Fruit fly (Drosophila melanogaster) whole organism, prepupa: ENCODE data around the gene CG34291.

ENCODE experiments used
- Blimp-1 ChIP-seq: fragments of 200-800 bp; sonication (Bioruptor generic); optimal IDR thresholded peaks from 3 replicates; lab custom pipeline; 2017; ENCODE audit warnings: missing biosample characterization, missing genetic modification characterization, mild to moderate bottlenecking, moderate library complexity, missing genetic modification reagents
- CG10631 ChIP-seq: fragments of 200-800 bp; sonication (Bioruptor generic); optimal IDR thresholded peaks from 2 replicates; lab custom pipeline; 2016; ENCODE audit warnings: missing biosample characterization, missing genetic modification characterization
- CG10669 ChIP-seq: fragments of 200-800 bp; sonication (Bioruptor generic); optimal IDR thresholded peaks from 3 replicates; lab custom pipeline; 2018; ENCODE audit warnings: missing biosample characterization, mild to moderate bottlenecking, missing genetic modification characterization, moderate library complexity
- CG11294 ChIP-seq: fragments of 200-800 bp; sonication (Bioruptor generic); IDR thresholded peaks from 2 replicates; pipeline ENCODE4 v1.3.6; 2022; ENCODE audit warnings: missing biosample characterization, missing genetic modification characterization
- CG11762 ChIP-seq: fragments of 200-800 bp; sonication (Bioruptor generic); optimal IDR thresholded peaks from 3 replicates; lab custom pipeline; 2016; ENCODE audit warnings: missing biosample characterization, missing genetic modification characterization; ENCODE audit not compliant: insufficient read depth
- CG15336 ChIP-seq: fragments of 200-800 bp; sonication (Bioruptor generic); IDR thresholded peaks from 2 replicates; pipeline ENCODE4 v1.3.6; 2022; ENCODE audit warnings: missing biosample characterization, missing genetic modification characterization
- CG1621 ChIP-seq: fragments of 200-800 bp; sonication (Bioruptor generic); optimal IDR thresholded peaks from 3 replicates; lab custom pipeline; 2018; ENCODE audit warnings: missing biosample characterization, mild to moderate bottlenecking, missing genetic modification characterization
- CG16779 ChIP-seq: fragments of 200-800 bp; sonication (Bioruptor generic); optimal IDR thresholded peaks from 3 replicates; lab custom pipeline; 2017; ENCODE audit warnings: missing biosample characterization, mild to moderate bottlenecking, missing genetic modification characterization
- CG3032 ChIP-seq: fragments of 200-800 bp; optimal IDR thresholded peaks from 2 replicates; lab custom pipeline; 2019; ENCODE audit warnings: missing biosample characterization, mild to moderate bottlenecking, missing genetic modification characterization, moderate library complexity
- CG32006 ChIP-seq: fragments of 200-800 bp; sonication (Bioruptor generic); optimal IDR thresholded peaks from 3 replicates; lab custom pipeline; 2017; ENCODE audit warnings: missing biosample characterization, mild to moderate bottlenecking, missing genetic modification characterization
- CG34406 ChIP-seq: fragments of 200-800 bp; sonication (Bioruptor generic); optimal IDR thresholded peaks from 3 replicates; lab custom pipeline; 2016; ENCODE audit warnings: missing biosample characterization, missing genetic modification characterization
- CG3919 ChIP-seq: fragments of 200-800 bp; sonication (Bioruptor generic); optimal IDR thresholded peaks from 3 replicates; lab custom pipeline; 2016; ENCODE audit warnings: missing biosample characterization, missing genetic modification characterization
- CG4318 ChIP-seq: fragments of 200-800 bp; sonication (Bioruptor generic); optimal IDR thresholded peaks from 3 replicates; lab custom pipeline; 2017; ENCODE audit warnings: missing biosample characterization, mild to moderate bottlenecking, missing genetic modification characterization
- CG6163 ChIP-seq: fragments of 200-800 bp; sonication (Bioruptor generic); IDR thresholded peaks from 3 replicates; pipeline ENCODE4 v1.3.6; 2022; ENCODE audit warnings: missing biosample characterization, missing genetic modification characterization
- CG6808 ChIP-seq: fragments of 200-800 bp; sonication (Bioruptor generic); optimal IDR thresholded peaks from 3 replicates; lab custom pipeline; 2017; ENCODE audit warnings: missing biosample characterization, missing genetic modification characterization, mild to moderate bottlenecking, moderate library complexity, missing genetic modification reagents
- CG6854 ChIP-seq: fragments of 200-800 bp; sonication (Bioruptor generic); optimal IDR thresholded peaks from 2 replicates; lab custom pipeline; 2017; ENCODE audit warnings: missing biosample characterization, mild to moderate bottlenecking, missing genetic modification characterization
- CG7368 ChIP-seq: fragments of 200-800 bp; sonication (Bioruptor generic); optimal IDR thresholded peaks from 3 replicates; lab custom pipeline; 2016; ENCODE audit warnings: missing biosample characterization, missing genetic modification characterization
- CG8119 ChIP-seq: fragments of 200-800 bp; sonication (Bioruptor generic); IDR thresholded peaks from 3 replicates; pipeline ENCODE4 v1.3.6; 2022; ENCODE audit warnings: missing biosample characterization, missing genetic modification characterization
- CG9139 ChIP-seq: fragments of 200-800 bp; sonication (Bioruptor generic); optimal IDR thresholded peaks from 3 replicates; lab custom pipeline; 2017; ENCODE audit warnings: missing biosample characterization, mild to moderate bottlenecking, missing genetic modification characterization
- Eip75B ChIP-seq: fragments of 200-800 bp; sonication (Bioruptor generic); optimal IDR thresholded peaks from 3 replicates; lab custom pipeline; 2016; ENCODE audit warnings: missing biosample characterization, missing genetic modification characterization
- Eip78C ChIP-seq: fragments of 200-800 bp; sonication (Bioruptor generic); peaks from one replicate; lab custom pipeline; 2016; ENCODE audit warnings: missing biosample characterization, missing genetic modification characterization
- Eip93F ChIP-seq: fragments of 200-800 bp; sonication (Bioruptor generic); optimal IDR thresholded peaks from 2 replicates; lab custom pipeline; 2016; ENCODE audit warnings: missing biosample characterization, mild to moderate bottlenecking, missing genetic modification characterization
- Ets96B ChIP-seq: fragments of 200-800 bp; optimal IDR thresholded peaks from 2 replicates; lab custom pipeline; 2019; ENCODE audit warnings: missing biosample characterization, mild to moderate bottlenecking, missing genetic modification characterization, moderate library complexity
- Gug ChIP-seq: fragments of 200-800 bp; sonication (Bioruptor generic); IDR thresholded peaks from 2 replicates; pipeline ENCODE4 v1.3.6; 2022; ENCODE audit warnings: missing biosample characterization, missing genetic modification characterization
- Lpt ChIP-seq: fragments of 200-800 bp; sonication (Bioruptor generic); optimal IDR thresholded peaks from 3 replicates; lab custom pipeline; 2016; ENCODE audit warnings: missing biosample characterization, missing genetic modification characterization
- Met ChIP-seq: fragments of 200-800 bp; sonication (Bioruptor generic); optimal IDR thresholded peaks from 3 replicates; lab custom pipeline; 2016; ENCODE audit warnings: missing biosample characterization, missing genetic modification characterization
- OdsH ChIP-seq: fragments of 200-800 bp; sonication (Bioruptor generic); optimal IDR thresholded peaks from 3 replicates; lab custom pipeline; 2016; ENCODE audit warnings: missing biosample characterization, missing genetic modification characterization
- Sox102F ChIP-seq: fragments of 200-800 bp; sonication (Bioruptor generic); optimal IDR thresholded peaks from 2 replicates; lab custom pipeline; 2016; ENCODE audit warnings: missing biosample characterization, mild to moderate bottlenecking, missing genetic modification characterization
- Sox14 ChIP-seq: fragments of 200-800 bp; sonication (Bioruptor generic); optimal IDR thresholded peaks from 3 replicates; lab custom pipeline; 2016; ENCODE audit warnings: missing biosample characterization, missing genetic modification characterization
- achi ChIP-seq: fragments of 200-800 bp; sonication (Bioruptor generic); optimal IDR thresholded peaks from 3 replicates; lab custom pipeline; 2016; ENCODE audit warnings: missing biosample characterization, missing genetic modification characterization
- acj6 ChIP-seq: fragments of 200-800 bp; sonication (Bioruptor generic); optimal IDR thresholded peaks from 3 replicates; lab custom pipeline; 2016; ENCODE audit warnings: missing biosample characterization, missing genetic modification characterization
- cyc ChIP-seq: fragments of 200-800 bp; sonication (Bioruptor generic); optimal IDR thresholded peaks from 3 replicates; lab custom pipeline; 2016; ENCODE audit warnings: missing biosample characterization, missing genetic modification characterization
- dac ChIP-seq: fragments of 200-800 bp; sonication (Bioruptor generic); optimal IDR thresholded peaks from 2 replicates; lab custom pipeline; 2017; ENCODE audit warnings: missing biosample characterization, mild to moderate bottlenecking, missing genetic modification characterization
- dsx ChIP-seq: fragments of 200-800 bp; optimal IDR thresholded peaks from 3 replicates; lab custom pipeline; 2019; ENCODE audit warnings: missing biosample characterization, mild to moderate bottlenecking, missing genetic modification characterization, moderate library complexity; ENCODE audit not compliant: poor library complexity, severe bottlenecking
- eg ChIP-seq: fragments of 200-800 bp; sonication (Bioruptor generic); IDR thresholded peaks from 3 replicates; pipeline ENCODE4 v1.3.6; 2022; ENCODE audit warnings: missing biosample characterization, missing genetic modification characterization
- esn ChIP-seq: fragments of 200-800 bp; sonication (Bioruptor generic); optimal IDR thresholded peaks from 2 replicates; lab custom pipeline; 2016; ENCODE audit warnings: missing biosample characterization, mild to moderate bottlenecking, missing genetic modification characterization, moderate library complexity
- fd85E ChIP-seq: fragments of 200-800 bp; sonication (Bioruptor generic); optimal IDR thresholded peaks from 3 replicates; lab custom pipeline; 2016; ENCODE audit warnings: missing biosample characterization, missing genetic modification characterization
- fkh ChIP-seq: fragments of 200-800 bp; sonication (Bioruptor generic); optimal IDR thresholded peaks from 3 replicates; lab custom pipeline; 2017; ENCODE audit warnings: missing biosample characterization, mild to moderate bottlenecking, missing genetic modification characterization, moderate library complexity
- lz ChIP-seq: fragments of 200-800 bp; sonication (Bioruptor generic); optimal IDR thresholded peaks from 3 replicates; lab custom pipeline; 2016; ENCODE audit warnings: missing biosample characterization, missing genetic modification characterization
- net ChIP-seq: fragments of 200-800 bp; sonication (Bioruptor generic); optimal IDR thresholded peaks from 3 replicates; lab custom pipeline; 2016; ENCODE audit warnings: missing biosample characterization, missing genetic modification characterization
- salr ChIP-seq, 2 experiments: fragments of 200-800 bp; sonication (Bioruptor generic); optimal IDR thresholded peaks; 3 replicates each; lab custom pipeline; 2016 to 2018; ENCODE audit warnings: missing biosample characterization in 2 of 2, missing genetic modification characterization in 2 of 2, mild to moderate bottlenecking in 1 of 2
- ss ChIP-seq, 2 experiments: fragments of 200-800 bp; sonication (Bioruptor generic); optimal IDR thresholded peaks; 2 replicates in 1 of 2; 3 replicates in 1 of 2; lab custom pipeline; 2017 to 2018; ENCODE audit warnings: mild to moderate bottlenecking in 2 of 2, missing biosample characterization in 2 of 2, missing genetic modification characterization in 2 of 2, moderate library complexity in 1 of 2
- svp ChIP-seq: fragments of 200-800 bp; sonication (Bioruptor generic); peaks from one replicate; lab custom pipeline; 2016; ENCODE audit warnings: missing biosample characterization, missing genetic modification characterization
- topi ChIP-seq: fragments of 200-800 bp; sonication (Bioruptor generic); optimal IDR thresholded peaks from 3 replicates; lab custom pipeline; 2016; ENCODE audit warnings: missing biosample characterization, missing genetic modification characterization
- vri ChIP-seq: fragments of 200-800 bp; sonication (Bioruptor generic); optimal IDR thresholded peaks from 3 replicates; lab custom pipeline; 2016; ENCODE audit warnings: missing biosample characterization, mild to moderate bottlenecking, missing genetic modification characterization

The CG34291 gene

dm6 chr3R:26462173-26462959 lies 36.8 kb upstream of the CG34291 start (continued):
- TF ChIP-seq net (GFP tag; lab: Kevin White, UChicago), result peak; percentile 12
- TF ChIP-seq CG10669, result peak; percentile 34
- TF ChIP-seq lz (GFP tag; lab: Kevin White, UChicago), result no peak
- peak; percentile 30 for TF ChIP-seq svp (GFP tag; lab: Kevin White, UChicago)
- TF ChIP-seq acj6, result peak; percentile 10
- no peak for TF ChIP-seq Blimp-1 (GFP tag; lab: Kevin White, UChicago)
- TF ChIP-seq OdsH (GFP tag; lab: Kevin White, UChicago), result peak; percentile 54
- no peak for TF ChIP-seq Met
- TF ChIP-seq Ets96B (tag; lab: Kevin White, UChicago), result peak; percentile 8
- TF ChIP-seq dsx, result no peak
- TF ChIP-seq CG32006 (GFP tag; lab: Kevin White, UChicago), result peak; percentile 73
- peak in 1 of 2 experiments; percentile 63 for TF ChIP-seq salr (GFP tag; optimal IDR thresholded peaks at IDR 0.05; lab: Kevin White, UChicago)

- TF ChIP-seq Eip75B, result peak; percentile 23
- TF ChIP-seq Eip78C (GFP tag; lab: Kevin White, UChicago), result peak; percentile 30
- TF ChIP-seq esn, result peak; percentile 5
- TF ChIP-seq eg (GFP tag; lab: Robert Waterston, UW), result peak; percentile 88
- TF ChIP-seq CG3032 (tag; lab: Kevin White, UChicago), result no peak
- peak; percentile 74 for TF ChIP-seq vri (GFP tag; lab: Kevin White, UChicago)
- TF ChIP-seq Sox102F (GFP tag; lab: Kevin White, UChicago), result peak; percentile 15
- TF ChIP-seq net (GFP tag; lab: Kevin White, UChicago), result peak; percentile 77
- TF ChIP-seq achi (GFP tag; lab: Kevin White, UChicago), result no peak
- peak in 1 of 2 experiments; percentile 2 for TF ChIP-seq salr (GFP tag; optimal IDR thresholded peaks at IDR 0.05; lab: Kevin White, UChicago)
- TF ChIP-seq CG10669, result peak; percentile 27
- peak; percentile 19 for TF ChIP-seq dac (GFP tag; lab: Kevin White, UChicago)
- TF ChIP-seq Eip93F, result no peak
- peak; percentile 40; the same call in 1 of the 2 replicates for TF ChIP-seq CG11294 (GFP tag; lab: Robert Waterston, UW)
- TF ChIP-seq dsx, result peak; percentile 72
- TF ChIP-seq ss (GFP tag; optimal IDR thresholded peaks at IDR 0.05; lab: Kevin White, UChicago), result peak; percentile 4 to 69
- no peak for TF ChIP-seq topi
- TF ChIP-seq CG16779 (tag; lab: Kevin White, UChicago), result peak; percentile 71
- peak; percentile 28 for TF ChIP-seq Ets96B (tag; lab: Kevin White, UChicago)
- TF ChIP-seq CG3919 (GFP tag; lab: Kevin White, UChicago), result peak; percentile 61
- TF ChIP-seq Lpt (GFP tag; lab: Kevin White, UChicago), result peak; percentile 78
- peak; percentile 24; the same call in 1 of the 2 replicates for TF ChIP-seq Gug
- TF ChIP-seq cyc (GFP tag; lab: Kevin White, UChicago), result no peak
- no peak for TF ChIP-seq CG4318 (GFP tag; lab: Kevin White, UChicago)
- TF ChIP-seq CG6808 (GFP tag; lab: Kevin White, UChicago), result peak; percentile 23
- peak; percentile 72; the same call in 2 of the 3 replicates for TF ChIP-seq CG8119
- peak; percentile 76 for TF ChIP-seq CG9139 (GFP tag; lab: Kevin White, UChicago)
- TF ChIP-seq CG11762 (GFP tag; lab: Kevin White, UChicago), result no peak
- TF ChIP-seq CG32006 (GFP tag; lab: Kevin White, UChicago), result peak; percentile 20
- TF ChIP-seq CG6854, result peak; percentile 95
- TF ChIP-seq CG34406, result peak; percentile 5
- peak; percentile 98 for TF ChIP-seq fkh (GFP tag; lab: Kevin White, UChicago)
- peak; percentile 47 for TF ChIP-seq CG1621 (tag; lab: Kevin White, UChicago)
- peak; percentile 33 for TF ChIP-seq CG7368
- TF ChIP-seq acj6, result no peak
- peak; percentile 75 for TF ChIP-seq CG6163 (GFP tag; lab: Robert Waterston, UW)
- TF ChIP-seq fd85E, result peak; percentile 48
- TF ChIP-seq Sox14, result peak; percentile 66
- peak; percentile 56; the same call in 1 of the 2 replicates for TF ChIP-seq CG15336
- peak; percentile 65 for TF ChIP-seq svp (GFP tag; lab: Kevin White, UChicago)
- TF ChIP-seq Blimp-1 (GFP tag; lab: Kevin White, UChicago), result peak; percentile 16
- TF ChIP-seq lz (GFP tag; lab: Kevin White, UChicago), result no peak
- TF ChIP-seq CG10631 (GFP tag; lab: Kevin White, UChicago), result peak; percentile 10
- TF ChIP-seq, all 60 proteins: peak for 34
Measured at dm6 chr3R:26461226-26461805, 35.7 kb upstream of the CG34291 start, which contains the start of gene CG5455. CG5455 (plus strand) TSS chr3R:26461527.
